Worm (Caenorhabditis elegans) whole organism, young adult: Measurements from ENCODE around the gene B0252.11.

Experiments used
- B0336.3 ChIP-seq: fragments of 200-800 bp; sonication (Bioruptor generic); IDR thresholded peaks from 2 replicates; pipeline ENCODE4 v1.3.6; 2022; ENCODE audit warnings: missing genetic modification characterization, missing compliant biosample characterization
- C17E4.6 ChIP-seq: fragments of 200-800 bp; sonication (Bioruptor generic); IDR thresholded peaks from 2 replicates; pipeline ENCODE4 v1.3.6; 2022; ENCODE audit warnings: missing genetic modification reagents, missing genetic modification characterization, missing compliant biosample characterization
- F33H1.4 ChIP-seq: fragments of 200-800 bp; sonication (Bioruptor generic); IDR thresholded peaks from 2 replicates; pipeline ENCODE4 v1.3.6; 2022; ENCODE audit warnings: missing genetic modification reagents, missing genetic modification characterization, missing compliant biosample characterization
- F37B4.10 ChIP-seq: fragments of 200-800 bp; sonication (Bioruptor generic); IDR thresholded peaks from 2 replicates; pipeline ENCODE4 v1.3.6; 2022; ENCODE audit warnings: missing genetic modification characterization, missing compliant biosample characterization
- F39B2.1 ChIP-seq: fragments of 200-800 bp; sonication (Bioruptor generic); IDR thresholded peaks from 2 replicates; pipeline ENCODE4 v1.3.6; 2022; ENCODE audit warnings: missing genetic modification reagents, missing genetic modification characterization, missing compliant biosample characterization
- F49E8.2 ChIP-seq: sonication (generic microtip); optimal IDR thresholded peaks from 3 replicates; lab custom pipeline; 2017; ENCODE audit warnings: missing genetic modification characterization, mild to moderate bottlenecking, missing compliant biosample characterization, antibody characterized with exemption, moderate library complexity; ENCODE audit not compliant: insufficient read depth
- F52B5.7 ChIP-seq: sonication (generic microtip); optimal IDR thresholded peaks from 2 replicates; lab custom pipeline; 2016; ENCODE audit warnings: mild to moderate bottlenecking, missing genetic modification characterization, missing compliant biosample characterization
- K11D2.4 ChIP-seq: fragments of 200-800 bp; sonication (Bioruptor generic); IDR thresholded peaks from 2 replicates; pipeline ENCODE4 v1.3.6; 2022; ENCODE audit warnings: missing genetic modification reagents, missing genetic modification characterization, missing compliant biosample characterization
- K12H6.12 ChIP-seq: fragments of 200-800 bp; sonication (Bioruptor generic); optimal IDR thresholded peaks from 2 replicates; lab custom pipeline; 2018; ENCODE audit warnings: mild to moderate bottlenecking, missing genetic modification characterization, missing compliant biosample characterization
- T07F8.4 ChIP-seq: sonication (generic microtip); optimal IDR thresholded peaks from 2 replicates; lab custom pipeline; 2016; ENCODE audit warnings: mild to moderate bottlenecking, missing genetic modification characterization, moderate library complexity, missing compliant biosample characterization
- Y67H2A.10 ChIP-seq: fragments of 200-800 bp; sonication (Bioruptor generic); conservative IDR thresholded peaks from 2 replicates; pipeline ENCODE4 v1.3.6; 2022; ENCODE audit warnings: missing genetic modification reagents, missing genetic modification characterization, missing compliant biosample characterization
- aptf-3 ChIP-seq: fragments of 200-800 bp; sonication (Bioruptor generic); IDR thresholded peaks from 2 replicates; pipeline ENCODE4 v1.3.6; 2022; ENCODE audit warnings: missing genetic modification characterization, missing compliant biosample characterization
- athp-1 ChIP-seq: sonication (generic microtip); optimal IDR thresholded peaks from 2 replicates; lab custom pipeline; 2017; ENCODE audit warnings: mild to moderate bottlenecking, missing genetic modification characterization, missing compliant biosample characterization
- attf-3 ChIP-seq: fragments of 200-800 bp; sonication (Bioruptor generic); conservative IDR thresholded peaks from 2 replicates; pipeline ENCODE4 v1.3.6; 2022; ENCODE audit warnings: missing genetic modification reagents, missing genetic modification characterization, missing compliant biosample characterization
- attf-5 ChIP-seq: fragments of 200-800 bp; sonication (Bioruptor generic); optimal IDR thresholded peaks from 2 replicates; lab custom pipeline; 2018; ENCODE audit warnings: mild to moderate bottlenecking, missing genetic modification characterization, missing compliant biosample characterization
- bed-1 ChIP-seq: fragments of 200-800 bp; sonication (Bioruptor generic); IDR thresholded peaks from 2 replicates; pipeline ENCODE4 v1.3.6; 2022; ENCODE audit warnings: missing genetic modification reagents, missing genetic modification characterization, missing compliant biosample characterization
- ccch-3 ChIP-seq: fragments of 200-800 bp; sonication (Bioruptor generic); optimal IDR thresholded peaks from 2 replicates; lab custom pipeline; 2018; ENCODE audit warnings: mild to moderate bottlenecking, missing genetic modification characterization, missing compliant biosample characterization
- cebp-1 ChIP-seq, 2 experiments: fragments of 200-800 bp in 1 of 2; sonication (Bioruptor generic) in 1 of 2; sonication (generic microtip) in 1 of 2; IDR thresholded peaks in 1 of 2; optimal IDR thresholded peaks in 1 of 2; 2 replicates each; pipeline versions ENCODE4 v1.3.6 to Lab custom; 2017 to 2022; ENCODE audit warnings: missing compliant biosample characterization in 2 of 2, missing genetic modification characterization in 2 of 2, mild to moderate bottlenecking in 1 of 2, missing genetic modification reagents in 1 of 2, moderate library complexity in 1 of 2
- cebp-2 ChIP-seq: fragments of 200-800 bp; sonication (Bioruptor generic); IDR thresholded peaks from 2 replicates; pipeline ENCODE4 v1.3.6; 2022; ENCODE audit warnings: missing genetic modification characterization, missing compliant biosample characterization
- ceh-91 ChIP-seq: fragments of 200-800 bp; sonication (Bioruptor generic); IDR thresholded peaks from 2 replicates; pipeline ENCODE4 v1.3.6; 2022; ENCODE audit warnings: missing genetic modification reagents, missing genetic modification characterization, missing compliant biosample characterization
- dox-1 ChIP-seq: fragments of 200-800 bp; sonication (Bioruptor generic); IDR thresholded peaks from 2 replicates; pipeline ENCODE4 v1.3.6; 2022; ENCODE audit warnings: missing genetic modification reagents, missing genetic modification characterization, missing compliant biosample characterization
- dpl-1 ChIP-seq: fragments of 150-350 bp; optimal IDR thresholded peaks from 2 replicates; lab custom pipeline; 2014; ENCODE audit warnings: missing biosample characterization, missing genetic modification reagents, missing genetic modification characterization
- egrh-3 ChIP-seq: fragments of 200-800 bp; sonication (Bioruptor generic); IDR thresholded peaks from 2 replicates; pipeline ENCODE4 v1.3.6; 2022; ENCODE audit warnings: missing genetic modification reagents, missing genetic modification characterization, missing compliant biosample characterization
- hmg-20 ChIP-seq: fragments of 200-800 bp; sonication (Bioruptor generic); IDR thresholded peaks from 2 replicates; pipeline ENCODE4 v1.3.6; 2022; ENCODE audit warnings: missing genetic modification reagents, missing genetic modification characterization, missing compliant biosample characterization
- hsf-1 ChIP-seq: fragments of 200-800 bp; sonication (Bioruptor generic); IDR thresholded peaks from 2 replicates; pipeline ENCODE4 v1.3.6; 2022; ENCODE audit warnings: missing genetic modification reagents, missing genetic modification characterization, missing compliant biosample characterization
- let-526 ChIP-seq: fragments of 200-800 bp; sonication (Bioruptor generic); IDR thresholded peaks from 2 replicates; pipeline ENCODE4 v1.3.6; 2022; ENCODE audit warnings: missing genetic modification reagents, missing genetic modification characterization, missing compliant biosample characterization
- lin-35 ChIP-seq, 3 experiments: fragments of 150-350 bp in 2 of 3; sonication (generic microtip) in 1 of 3; optimal IDR thresholded peaks; 2 replicates each; lab custom pipeline; 2014 to 2018; ENCODE audit warnings: missing biosample characterization in 3 of 3, missing genetic modification characterization in 3 of 3, missing genetic modification reagents in 3 of 3
- lin-54 ChIP-seq: fragments of 200-800 bp; sonication (Bioruptor generic); optimal IDR thresholded peaks from 2 replicates; lab custom pipeline; 2018; ENCODE audit warnings: mild to moderate bottlenecking, missing genetic modification characterization, missing compliant biosample characterization
- lir-1 ChIP-seq: fragments of 200-800 bp; sonication (Bioruptor generic); conservative IDR thresholded peaks from 2 replicates; pipeline ENCODE4 v1.3.6; 2022; ENCODE audit warnings: missing genetic modification reagents, missing genetic modification characterization, missing compliant biosample characterization
- lsl-1 ChIP-seq: fragments of 200-800 bp; sonication (Bioruptor generic); optimal IDR thresholded peaks from 2 replicates; lab custom pipeline; 2018; ENCODE audit warnings: mild to moderate bottlenecking, missing genetic modification characterization, moderate library complexity, missing compliant biosample characterization
- nfyb-1 ChIP-seq: fragments of 200-800 bp; sonication (Bioruptor generic); IDR thresholded peaks from 2 replicates; pipeline ENCODE4 v1.3.6; 2022; ENCODE audit warnings: missing genetic modification reagents, missing genetic modification characterization, missing compliant biosample characterization
- nhr-27 ChIP-seq: fragments of 200-800 bp; sonication (Bioruptor generic); optimal IDR thresholded peaks from 2 replicates; lab custom pipeline; 2018; ENCODE audit warnings: mild to moderate bottlenecking, missing genetic modification characterization, moderate library complexity, missing compliant biosample characterization
- nhr-80 ChIP-seq: sonication (generic microtip); optimal IDR thresholded peaks from 2 replicates; lab custom pipeline; 2016; ENCODE audit warnings: missing genetic modification characterization, missing compliant biosample characterization
- rcor-1 ChIP-seq: fragments of 200-800 bp; sonication (Bioruptor generic); IDR thresholded peaks from 2 replicates; pipeline ENCODE4 v1.3.6; 2022; ENCODE audit warnings: missing genetic modification reagents, missing genetic modification characterization, missing compliant biosample characterization
- repo-1 ChIP-seq: sonication (generic microtip); optimal IDR thresholded peaks from 2 replicates; lab custom pipeline; 2017; ENCODE audit warnings: mild to moderate bottlenecking, missing genetic modification characterization, missing compliant biosample characterization
- snpc-1.1 ChIP-seq: sonication (generic microtip); optimal IDR thresholded peaks from 2 replicates; lab custom pipeline; 2017; ENCODE audit warnings: missing genetic modification characterization, mild to moderate bottlenecking, missing compliant biosample characterization, antibody characterized with exemption, moderate library complexity, missing genotype, missing genetic modification reagents; ENCODE audit not compliant: insufficient read depth
- somi-1 ChIP-seq: fragments of 200-800 bp; sonication (Bioruptor generic); optimal IDR thresholded peaks from 2 replicates; lab custom pipeline; 2018; ENCODE audit warnings: mild to moderate bottlenecking, missing genetic modification characterization, missing compliant biosample characterization
- sptf-2 ChIP-seq: fragments of 200-800 bp; sonication (Bioruptor generic); optimal IDR thresholded peaks from 2 replicates; lab custom pipeline; 2018; ENCODE audit warnings: mild to moderate bottlenecking, missing genetic modification characterization, missing compliant biosample characterization
- unc-130 ChIP-seq: sonication (generic microtip); optimal IDR thresholded peaks from 2 replicates; lab custom pipeline; 2016; ENCODE audit warnings: missing genetic modification reagents, missing genetic modification characterization, missing compliant biosample characterization
- ztf-22 ChIP-seq: fragments of 200-800 bp; sonication (Bioruptor generic); optimal IDR thresholded peaks from 2 replicates; lab custom pipeline; 2018; ENCODE audit warnings: mild to moderate bottlenecking, missing genetic modification characterization, moderate library complexity, missing compliant biosample characterization

The B0252.11 gene

DNA sequence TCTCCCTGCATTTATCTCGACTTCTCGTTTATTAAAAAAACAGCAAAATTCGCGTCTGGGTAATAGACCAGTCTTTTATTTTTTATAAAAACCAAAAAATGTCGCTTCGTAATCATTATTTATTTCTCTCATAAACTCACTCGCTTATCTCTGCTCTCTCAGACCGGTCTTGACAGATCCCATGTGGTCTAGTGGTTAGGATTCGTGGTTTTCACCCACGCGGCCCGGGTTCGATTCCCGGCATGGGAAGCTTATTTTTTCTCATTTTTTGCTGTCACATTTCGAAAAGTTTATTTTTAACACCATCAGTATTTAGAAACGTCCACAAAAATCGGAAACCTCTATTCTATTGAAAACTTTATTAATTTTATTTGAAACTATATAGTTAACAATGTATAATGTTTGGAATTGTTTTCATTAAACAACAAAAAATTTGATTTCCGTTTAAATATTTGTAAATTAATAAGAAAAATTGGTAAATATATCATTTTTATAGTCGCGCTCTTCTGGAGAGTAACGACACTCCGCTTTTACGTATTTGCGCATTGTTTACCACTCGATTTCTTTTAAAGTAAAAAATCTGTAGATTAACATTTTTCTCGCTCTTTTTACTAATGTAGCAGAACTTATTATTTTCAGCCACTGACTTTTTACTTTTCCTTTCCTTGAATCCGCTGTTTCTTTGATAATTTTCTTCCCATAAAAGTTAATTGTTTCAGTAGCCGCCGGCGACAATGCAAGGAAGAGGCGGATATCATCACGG, 19.4 kb downstream of the B0252.11 start, which contains the start of gene hrpl-1 (continued):
- no peak for TF ChIP-seq bed-1 (GFP tag; lab: Robert Waterston, UW)
- no peak for TF ChIP-seq let-526 (GFP tag; lab: Robert Waterston, UW)
- no peak for TF ChIP-seq K11D2.4
- no peak for TF ChIP-seq cebp-2
- TF ChIP-seq ccch-3 (GFP tag; lab: Kevin White, UChicago): no peak
- no peak for TF ChIP-seq T07F8.4 (tag; lab: Kevin White, UChicago)
- no peak for TF ChIP-seq C17E4.6 (GFP tag; lab: Robert Waterston, UW)
- TF ChIP-seq ztf-22 (GFP tag; lab: Kevin White, UChicago): no peak
- TF ChIP-seq F33H1.4 (GFP tag; lab: Robert Waterston, UW): no peak
- no peak for TF ChIP-seq nhr-27 (tag; lab: Kevin White, UChicago)
- peak; percentile 0 for TF ChIP-seq lin-54 (GFP tag; lab: Kevin White, UChicago)
- TF ChIP-seq attf-3 (GFP tag; lab: Robert Waterston, UW): 0 out of 2 replicates have a peak, but pooled peaks have one; percentile 48
- TF ChIP-seq F37B4.10 (GFP tag; lab: Robert Waterston, UW): no peak

DNA sequence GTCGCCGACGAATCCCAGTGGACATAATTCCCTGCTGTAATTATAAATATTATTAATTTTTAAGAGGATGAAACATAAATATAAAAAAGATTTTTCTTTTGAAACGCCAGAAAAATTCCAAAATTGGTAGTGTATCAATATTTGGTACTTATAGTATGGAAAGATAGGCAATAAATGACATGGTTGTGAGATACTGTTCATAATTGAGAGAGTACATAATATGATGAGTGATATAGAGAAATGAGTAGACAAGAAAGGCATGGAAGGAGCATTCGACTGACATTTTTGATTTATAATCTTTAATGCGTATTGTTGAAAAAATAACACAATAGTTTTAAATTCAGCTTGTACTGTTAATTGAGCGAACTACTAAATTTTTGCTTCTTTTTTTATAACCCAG, 20.1 kb downstream of the B0252.11 start, which contains the start of gene C44B7.11:
Gene C44B7.11 (minus strand): TSS at position 34 of the 400 bp plus-strand sequence.
- TF ChIP-seq athp-1 (tag; lab: Kevin White, UChicago): no peak
- TF ChIP-seq nhr-80 (tag; lab: Kevin White, UChicago): peak; percentile 30

DNA sequence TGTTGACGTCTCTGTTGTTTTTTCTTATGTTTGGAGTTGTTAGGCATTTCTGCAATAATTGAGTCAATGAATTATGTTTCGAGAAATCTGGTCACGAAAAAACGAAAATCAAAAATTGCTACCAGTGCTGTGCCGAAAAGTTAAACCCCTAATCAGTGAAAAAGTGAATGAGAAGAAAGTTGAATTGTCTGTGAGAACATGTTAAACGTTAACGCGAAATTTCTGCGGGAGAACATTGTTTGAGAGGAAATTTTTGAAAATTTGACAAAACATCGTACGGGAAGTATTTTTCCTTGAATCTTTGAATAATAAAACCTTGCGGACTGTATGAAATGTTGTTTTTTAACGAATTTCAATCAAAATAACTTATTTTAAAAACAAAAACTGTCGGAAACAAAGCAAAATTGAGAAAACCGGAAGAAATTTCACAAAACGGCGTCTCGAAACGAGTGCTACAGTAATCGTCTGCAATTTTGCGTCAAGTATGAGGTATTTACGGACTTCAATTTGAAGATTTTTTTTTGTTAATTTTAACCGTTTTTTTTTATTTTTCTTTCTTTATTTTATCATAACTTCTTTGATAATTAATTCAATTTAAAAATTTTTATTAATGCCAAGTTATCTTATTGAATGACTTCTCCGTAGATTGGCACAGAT, 23.9 kb downstream of the B0252.11 start, which contains the start of gene adal-1:
Gene adal-1 (minus strand): TSS at position 51 of the 657 bp plus-strand sequence.
- TF ChIP-seq K11D2.4 (no peak), F49E8.2 (tag; lab: Kevin White, UChicago) (no peak), egrh-3 (GFP tag; lab: Robert Waterston, UW) (no peak), lin-35 (GFP tag; optimal IDR thresholded peaks at IDR 0.05; lab: Kevin White, UChicago) (no peak), lsl-1 (GFP tag; lab: Kevin White, UChicago) (peak; percentile 61), rcor-1 (GFP tag; lab: Robert Waterston, UW) (no peak), aptf-3 (GFP tag; lab: Robert Waterston, UW) (no peak), dox-1 (GFP tag; lab: Robert Waterston, UW) (no peak), athp-1 (tag; lab: Kevin White, UChicago) (no peak), B0336.3 (GFP tag; lab: Robert Waterston, UW) (no peak), somi-1 (GFP tag; lab: Kevin White, UChicago) (no peak), snpc-1.1 (peak; percentile 6), F37B4.10 (GFP tag; lab: Robert Waterston, UW) (no peak), F52B5.7 (no peak), hmg-20 (GFP tag; lab: Robert Waterston, UW) (no peak), F39B2.1 (GFP tag; lab: Robert Waterston, UW) (no peak), attf-3 (GFP tag; lab: Robert Waterston, UW) (no peak), nfyb-1 (GFP tag; lab: Robert Waterston, UW) (no peak)
- TF ChIP-seq, all 124 proteins: peak for 2

DNA sequence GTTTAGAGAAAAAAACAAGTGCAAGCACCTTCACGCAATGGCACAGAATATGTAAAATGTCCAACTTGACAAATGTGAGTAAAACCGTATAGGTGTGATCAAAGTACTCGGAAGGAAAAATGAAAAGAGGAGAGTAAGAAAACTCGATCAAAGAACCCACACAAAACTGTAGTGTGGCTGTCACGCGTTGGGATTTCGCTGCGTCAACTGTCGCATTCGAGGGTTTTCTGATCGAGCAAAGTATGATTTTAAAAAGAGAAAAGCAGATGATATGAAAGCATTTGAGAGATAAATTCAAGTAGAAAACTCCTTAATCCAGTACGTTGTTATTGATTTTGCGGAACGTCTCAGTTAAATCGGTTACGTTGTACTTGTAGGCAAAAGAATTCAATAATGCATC, 25.8 kb downstream of the B0252.11 start:
- TF ChIP-seq unc-130 (GFP tag; lab: Kevin White, UChicago): no peak
- no peak for TF ChIP-seq dpl-1
- no peak for TF ChIP-seq cebp-1 (GFP tag; IDR thresholded peaks at IDR 0.05; lab: Robert Waterston, UW)
- peak; percentile 35 for TF ChIP-seq cebp-1 (tag; optimal IDR thresholded peaks at IDR 0.05; lab: Kevin White, UChicago)
- TF ChIP-seq nfyb-1 (GFP tag; lab: Robert Waterston, UW): peak; percentile 46; the same call in 1 of the 2 replicates
- 0 out of 2 replicates have a peak, but pooled peaks have one; percentile 50 for TF ChIP-seq lir-1
- TF ChIP-seq nhr-80 (tag; lab: Kevin White, UChicago): peak; percentile 33
- no peak for TF ChIP-seq K12H6.12 (tag; lab: Kevin White, UChicago)
- TF ChIP-seq ceh-91: no peak
- no peak for TF ChIP-seq Y67H2A.10
- TF ChIP-seq sptf-2 (GFP tag; lab: Kevin White, UChicago): no peak
- TF ChIP-seq repo-1 (tag; lab: Kevin White, UChicago): no peak
- TF ChIP-seq attf-5: peak; percentile 21
- 0 out of 2 replicates have a peak, but pooled peaks have one; percentile 16 for TF ChIP-seq hsf-1 (GFP tag; lab: Robert Waterston, UW)
